Fruit fly (Drosophila melanogaster) Kc167 (cell line): Measurements from ENCODE around the gene CG43084.

Experiments
- insv ChIP-seq: fragments of >200 bp; optimal IDR thresholded peaks from 3 replicates; lab custom pipeline; 2018; ENCODE audit warnings: missing external identifiers
- ttk ChIP-seq: sonication (Bioruptor generic); optimal IDR thresholded peaks from 2 replicates; lab custom pipeline; 2017; ENCODE audit warnings: missing external identifiers

DNA sequence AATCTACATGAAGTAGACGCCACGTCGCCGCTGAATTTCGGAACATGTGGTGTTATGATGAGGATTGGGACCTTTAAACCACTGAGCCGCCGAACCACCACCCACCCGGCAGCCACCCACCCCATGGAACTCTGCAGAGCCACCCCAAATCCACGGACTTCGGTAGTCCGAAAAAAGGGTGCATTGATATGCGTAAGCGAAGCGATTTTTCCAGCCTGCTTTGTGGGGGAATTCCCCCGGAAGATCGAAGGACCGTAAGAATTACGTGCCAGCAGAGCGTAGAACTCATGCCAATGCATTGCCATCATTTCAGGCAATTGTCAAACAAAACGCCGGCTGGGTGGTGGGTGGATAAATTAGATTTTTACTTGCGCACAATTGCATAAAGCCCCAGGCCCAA, 27.6 kb downstream of the CG43084 start:
- TF ChIP-seq ttk (lab: Kevin White, UChicago) (no peak), insv (lab: Kevin White, UChicago) (no peak)
